Fruit fly (Drosophila melanogaster) whole organism, adult: ENCODE data around the gene Mlc-c.

Source experiments
- CG11617 ChIP-seq: fragments of 200-800 bp; sonication (Bioruptor generic); optimal IDR thresholded peaks from 2 replicates; lab custom pipeline; 2017; ENCODE audit warnings: mild to moderate bottlenecking, missing biosample characterization, missing genetic modification reagents, missing genetic modification characterization
- CG12768 ChIP-seq: fragments of 200-800 bp; sonication (Bioruptor generic); optimal IDR thresholded peaks from 2 replicates; lab custom pipeline; 2017; ENCODE audit warnings: missing biosample characterization, missing genetic modification characterization, mild to moderate bottlenecking, moderate library complexity, missing genetic modification reagents
- CG14711 ChIP-seq: fragments of 200-800 bp; sonication (Bioruptor generic); optimal IDR thresholded peaks from 2 replicates; lab custom pipeline; 2018; ENCODE audit warnings: missing biosample characterization, mild to moderate bottlenecking, missing genetic modification characterization, moderate library complexity
- CG1620 ChIP-seq: fragments of 200-800 bp; sonication (Bioruptor generic); optimal IDR thresholded peaks from 2 replicates; lab custom pipeline; 2016; ENCODE audit warnings: missing biosample characterization, missing genetic modification characterization
- CG33017 ChIP-seq: fragments of 200-800 bp; sonication (Bioruptor generic); optimal IDR thresholded peaks from 2 replicates; lab custom pipeline; 2018; ENCODE audit warnings: missing biosample characterization, mild to moderate bottlenecking, missing genetic modification characterization, moderate library complexity
- CG5204 ChIP-seq: fragments of 200-800 bp; sonication (Bioruptor generic); optimal IDR thresholded peaks from 2 replicates; lab custom pipeline; 2016; ENCODE audit warnings: missing biosample characterization, missing genetic modification characterization
- CG7045 ChIP-seq: fragments of 200-800 bp; sonication (Bioruptor generic); optimal IDR thresholded peaks from 2 replicates; lab custom pipeline; 2017; ENCODE audit warnings: missing biosample characterization, mild to moderate bottlenecking, missing genetic modification characterization
- CG7101 ChIP-seq: fragments of 200-800 bp; sonication (Bioruptor generic); optimal IDR thresholded peaks from 2 replicates; lab custom pipeline; 2018; ENCODE audit warnings: missing biosample characterization, mild to moderate bottlenecking, missing genetic modification characterization, moderate library complexity
- Clk ChIP-seq: fragments of 200-800 bp; sonication (Bioruptor generic); optimal IDR thresholded peaks from 2 replicates; lab custom pipeline; 2017; ENCODE audit warnings: missing biosample characterization, missing genetic modification characterization
- Crg-1 ChIP-seq: fragments of 200-800 bp; sonication (Bioruptor generic); optimal IDR thresholded peaks from 2 replicates; lab custom pipeline; 2016; ENCODE audit warnings: missing biosample characterization, missing genetic modification characterization
- Hr96 ChIP-seq: fragments of 200-800 bp; sonication (Bioruptor generic); optimal IDR thresholded peaks from 2 replicates; lab custom pipeline; 2016; ENCODE audit warnings: missing biosample characterization, missing genetic modification characterization
- Mnt ChIP-seq: fragments of 200-800 bp; sonication (Bioruptor generic); optimal IDR thresholded peaks from 2 replicates; lab custom pipeline; 2016; ENCODE audit warnings: missing biosample characterization, mild to moderate bottlenecking, missing genetic modification characterization
- bab1 ChIP-seq: fragments of 200-800 bp; sonication (Bioruptor generic); optimal IDR thresholded peaks from 3 replicates; lab custom pipeline; 2019; ENCODE audit warnings: missing biosample characterization, mild to moderate bottlenecking, missing genetic modification characterization, moderate library complexity
- cic ChIP-seq: fragments of 200-800 bp; sonication (Bioruptor generic); optimal IDR thresholded peaks from 2 replicates; lab custom pipeline; 2017; ENCODE audit warnings: missing biosample characterization, mild to moderate bottlenecking, missing genetic modification characterization, moderate library complexity
- cnc ChIP-seq, 2 experiments: fragments of >200 bp; optimal IDR thresholded peaks; 2 replicates each; lab custom pipeline; 2017
- kay ChIP-seq: fragments of 200-800 bp; sonication (Bioruptor generic); peaks from one replicate; lab custom pipeline; 2016; ENCODE audit warnings: missing biosample characterization, missing genetic modification characterization, borderline replicate concordance
- ovo ChIP-seq: fragments of 200-800 bp; sonication (Bioruptor generic); optimal IDR thresholded peaks from 2 replicates; lab custom pipeline; 2016; ENCODE audit warnings: missing biosample characterization, missing genetic modification characterization
- pad ChIP-seq: fragments of 200-800 bp; sonication (Bioruptor generic); optimal IDR thresholded peaks from 3 replicates; lab custom pipeline; 2017; ENCODE audit warnings: missing biosample characterization, missing genetic modification characterization, mild to moderate bottlenecking, moderate library complexity, missing genetic modification reagents
- tj ChIP-seq: fragments of 200-800 bp; sonication (Bioruptor generic); optimal IDR thresholded peaks from 3 replicates; lab custom pipeline; 2017; ENCODE audit warnings: missing biosample characterization, mild to moderate bottlenecking, missing genetic modification characterization, moderate library complexity
- toe ChIP-seq: fragments of 200-800 bp; sonication (Bioruptor generic); optimal IDR thresholded peaks from 2 replicates; lab custom pipeline; 2016; ENCODE audit warnings: missing biosample characterization, missing genetic modification characterization

Mlc-c gene

DNA sequence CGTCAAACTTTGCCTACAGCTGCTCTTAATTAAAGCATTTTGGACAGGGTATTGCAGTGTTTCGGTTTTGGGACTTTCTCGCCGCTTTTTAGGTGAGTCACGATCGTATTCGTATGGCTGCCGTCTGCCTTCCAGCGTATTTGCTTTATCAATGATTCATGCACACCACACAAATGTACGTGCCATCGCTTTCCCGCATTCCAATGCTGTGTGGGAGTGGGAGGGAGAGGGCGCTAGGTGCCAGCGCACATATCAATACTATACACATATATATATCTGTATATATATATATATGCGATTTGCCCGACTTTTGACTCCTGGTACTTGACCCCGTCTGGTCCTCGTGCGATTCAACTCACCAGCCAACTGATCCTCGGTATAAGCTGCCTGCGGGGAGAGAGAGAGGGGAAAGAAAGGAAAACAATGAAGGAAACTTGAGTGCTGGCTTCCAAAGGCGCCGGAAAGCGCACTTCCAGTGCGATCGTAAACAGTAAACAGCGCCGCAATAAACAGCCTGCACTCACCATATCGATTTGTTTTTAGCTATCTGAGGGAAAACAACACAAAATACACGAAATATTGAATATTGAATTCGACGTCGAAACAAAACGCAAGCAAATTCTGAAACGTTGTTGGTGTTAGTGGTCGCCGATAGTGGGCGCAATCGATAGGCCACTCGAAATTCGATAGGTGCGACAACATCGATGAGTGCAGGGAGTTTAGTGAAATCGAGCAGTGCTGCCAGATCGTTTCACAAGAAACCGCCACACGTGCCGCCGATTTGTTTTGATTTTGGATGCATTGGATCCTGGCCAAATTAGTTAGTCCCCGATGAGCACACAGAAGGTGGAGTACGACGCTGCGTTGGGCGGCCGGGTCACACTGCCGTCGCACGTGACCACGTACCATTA, at the start of gene Mlc-c, which contains the start of gene Pop1:
TSS of gene Mlc-c (minus strand) at position 647 of the 911 bp plus-strand sequence.
TSS of gene Pop1 (plus strand) at position 756 of the 911 bp plus-strand sequence.
- TF ChIP-seq CG12768 (GFP tag; lab: Kevin White, UChicago) (no peak), cic (GFP tag; lab: Kevin White, UChicago) (peak; percentile 27), CG11617 (GFP tag; lab: Kevin White, UChicago) (peak; percentile 6), cnc (optimal IDR thresholded peaks at IDR 0.05; lab: Kevin White, UChicago) (no peak), Crg-1 (GFP tag; lab: Kevin White, UChicago) (no peak), toe (GFP tag; lab: Kevin White, UChicago) (no peak), bab1 (GFP tag; lab: Kevin White, UChicago) (peak; percentile 25), CG7045 (no peak), CG33017 (tag; lab: Kevin White, UChicago) (no peak), Hr96 (GFP tag; lab: Kevin White, UChicago) (no peak), kay (GFP tag; lab: Kevin White, UChicago) (peak; percentile 97), pad (GFP tag; lab: Kevin White, UChicago) (no peak), CG5204 (GFP tag; lab: Kevin White, UChicago) (no peak), CG1620 (GFP tag; lab: Kevin White, UChicago) (no peak), Clk (GFP tag; lab: Kevin White, UChicago) (no peak), tj (peak; percentile 64), Mnt (GFP tag; lab: Kevin White, UChicago) (peak; percentile 93), ovo (GFP tag; lab: Kevin White, UChicago) (no peak), CG14711 (tag; lab: Kevin White, UChicago) (no peak)

DNA sequence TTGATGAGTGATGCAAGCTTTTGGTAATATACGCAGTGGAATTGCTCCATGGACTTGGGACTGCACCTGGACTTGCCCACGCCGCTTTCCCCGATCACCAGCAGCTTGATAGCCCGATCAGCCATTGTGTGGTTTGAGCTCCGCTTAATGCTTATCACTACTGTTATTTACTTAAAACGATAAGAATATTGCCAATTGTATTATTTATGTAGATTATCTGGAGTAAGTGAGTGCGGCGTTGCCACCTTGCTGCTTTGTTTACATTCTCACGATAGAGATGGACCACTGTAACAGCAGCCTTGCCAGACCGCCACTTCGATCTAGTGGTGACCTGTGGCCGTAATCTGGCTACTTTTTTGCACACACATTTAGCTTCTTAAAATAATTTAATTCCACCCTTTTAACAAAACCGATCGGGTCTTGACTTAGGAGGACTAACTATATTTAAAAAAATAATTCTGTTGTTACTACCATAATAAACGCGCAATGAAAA, 49.2 kb upstream of the Mlc-c start, which contains the start of gene Rab18:
TSS of gene Rab18 (minus strand) at position 276 of the 493 bp plus-strand sequence.
- TF ChIP-seq CG33017 (tag; lab: Kevin White, UChicago) (no peak), Mnt (GFP tag; lab: Kevin White, UChicago) (peak; percentile 72), CG1620 (GFP tag; lab: Kevin White, UChicago) (peak; percentile 60), CG12768 (GFP tag; lab: Kevin White, UChicago) (peak; percentile 62), CG14711 (tag; lab: Kevin White, UChicago) (no peak), CG7045 (no peak), pad (GFP tag; lab: Kevin White, UChicago) (no peak), CG11617 (GFP tag; lab: Kevin White, UChicago) (no peak), bab1 (GFP tag; lab: Kevin White, UChicago) (peak; percentile 16), tj (no peak), CG5204 (GFP tag; lab: Kevin White, UChicago) (no peak), kay (GFP tag; lab: Kevin White, UChicago) (no peak), CG7101 (tag; lab: Kevin White, UChicago) (peak; percentile 13), ovo (GFP tag; lab: Kevin White, UChicago) (peak; percentile 23), cnc (optimal IDR thresholded peaks at IDR 0.05; lab: Kevin White, UChicago) (no peak), cic (GFP tag; lab: Kevin White, UChicago) (no peak), Crg-1 (GFP tag; lab: Kevin White, UChicago) (peak; percentile 1), Hr96 (GFP tag; lab: Kevin White, UChicago) (no peak), toe (GFP tag; lab: Kevin White, UChicago) (peak; percentile 63), Clk (GFP tag; lab: Kevin White, UChicago) (no peak)

DNA sequence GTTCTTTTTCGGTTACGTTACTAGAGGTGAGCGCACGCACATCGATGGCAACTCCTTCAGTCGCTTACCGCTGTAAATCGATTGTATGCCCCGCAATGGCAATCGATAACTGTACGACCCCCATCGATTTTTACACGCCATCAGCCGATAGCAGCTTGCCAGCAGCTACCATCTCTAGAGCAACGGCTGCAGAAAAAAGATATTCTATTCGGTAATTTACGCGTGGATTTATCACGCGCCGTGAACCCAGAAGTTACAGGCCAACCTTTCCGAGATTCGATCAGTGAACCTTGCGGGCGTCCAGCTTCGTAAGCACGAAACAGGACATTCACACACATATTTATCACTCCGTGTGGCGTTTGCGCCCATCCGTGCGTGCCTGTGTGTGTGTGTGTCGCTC, 43.6 kb upstream of the Mlc-c start, which contains the start of the genes Sirt4 and CG4119:
TSS of gene Sirt4 (minus strand) at position 39 of the 400 bp plus-strand sequence.
TSS of gene CG4119 (plus strand) at position 151 of the 400 bp plus-strand sequence.
- no peak for TF ChIP-seq Clk (GFP tag; lab: Kevin White, UChicago)
- peak; percentile 15 for TF ChIP-seq CG14711 (tag; lab: Kevin White, UChicago)
- peak; percentile 44 for TF ChIP-seq CG1620 (GFP tag; lab: Kevin White, UChicago)
- peak; percentile 2 for TF ChIP-seq CG7101 (tag; lab: Kevin White, UChicago)
- no peak for TF ChIP-seq ovo (GFP tag; lab: Kevin White, UChicago)
- peak; percentile 27 for TF ChIP-seq pad (GFP tag; lab: Kevin White, UChicago)
- TF ChIP-seq kay (GFP tag; lab: Kevin White, UChicago): no peak
- TF ChIP-seq tj: peak; percentile 62
- no peak for TF ChIP-seq CG7045
- TF ChIP-seq CG11617 (GFP tag; lab: Kevin White, UChicago): no peak
- TF ChIP-seq cic (GFP tag; lab: Kevin White, UChicago): peak; percentile 34
- TF ChIP-seq bab1 (GFP tag; lab: Kevin White, UChicago): peak; percentile 65
- no peak for TF ChIP-seq Hr96 (GFP tag; lab: Kevin White, UChicago)
- peak; percentile 59 for TF ChIP-seq Crg-1 (GFP tag; lab: Kevin White, UChicago)
- no peak for TF ChIP-seq CG12768 (GFP tag; lab: Kevin White, UChicago)
- peak; percentile 7 for TF ChIP-seq toe (GFP tag; lab: Kevin White, UChicago)
- TF ChIP-seq cnc (optimal IDR thresholded peaks at IDR 0.05; lab: Kevin White, UChicago): no peak
- TF ChIP-seq CG5204 (GFP tag; lab: Kevin White, UChicago): no peak
- TF ChIP-seq CG33017 (tag; lab: Kevin White, UChicago): no peak
- TF ChIP-seq Mnt (GFP tag; lab: Kevin White, UChicago): peak; percentile 68

DNA sequence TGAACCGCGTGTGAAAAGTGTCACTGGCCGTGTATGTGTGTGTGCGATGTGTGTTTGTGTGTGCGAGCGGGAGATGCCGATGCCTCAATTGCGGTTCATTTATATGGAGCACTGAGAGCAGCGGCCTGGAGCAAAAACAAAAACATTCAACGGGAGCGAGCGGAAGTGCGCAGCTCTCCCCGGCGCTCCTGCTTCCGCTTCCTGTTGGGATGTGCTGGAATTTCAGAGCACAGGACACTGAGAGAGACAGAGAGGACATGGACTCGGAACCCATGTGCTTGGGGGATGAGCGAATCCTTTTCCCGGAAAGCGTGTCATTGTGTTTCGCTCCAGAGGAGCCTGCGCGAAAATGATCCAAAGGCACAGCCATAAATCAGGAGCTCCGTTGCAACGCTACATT, 41.9 kb upstream of the Mlc-c start:
- TF ChIP-seq ovo (GFP tag; lab: Kevin White, UChicago) (no peak), CG11617 (GFP tag; lab: Kevin White, UChicago) (no peak), Mnt (GFP tag; lab: Kevin White, UChicago) (peak; percentile 33), pad (GFP tag; lab: Kevin White, UChicago) (peak; percentile 4)
